Worm (Caenorhabditis elegans) whole organism, late embryonic: ENCODE data around the gene aff-1.

ENCODE experiments used
- C08G9.2 ChIP-seq: sonication (generic microtip); optimal IDR thresholded peaks from 2 replicates; lab custom pipeline; 2016; ENCODE audit warnings: mild to moderate bottlenecking, missing genetic modification characterization, moderate library complexity, missing compliant biosample characterization
- C38D4.7 ChIP-seq: fragments of 200-800 bp; sonication (Bioruptor generic); optimal IDR thresholded peaks from 2 replicates; lab custom pipeline; 2018; ENCODE audit warnings: mild to moderate bottlenecking, missing genetic modification characterization, moderate library complexity, missing compliant biosample characterization
- K09A11.1 ChIP-seq: sonication (generic microtip); optimal IDR thresholded peaks from 2 replicates; lab custom pipeline; 2017; ENCODE audit warnings: antibody characterized with exemption, mild to moderate bottlenecking, missing genetic modification characterization, missing compliant biosample characterization; ENCODE audit not compliant: insufficient read depth
- Y22D7AL.16 ChIP-seq: sonication (generic microtip); optimal IDR thresholded peaks from 2 replicates; lab custom pipeline; 2016; ENCODE audit warnings: missing genetic modification characterization, missing compliant biosample characterization
- ceh-18 ChIP-seq: sonication (generic microtip); optimal IDR thresholded peaks from 2 replicates; lab custom pipeline; 2016; ENCODE audit warnings: missing genetic modification characterization, missing compliant biosample characterization
- ceh-2 ChIP-seq: sonication (generic microtip); optimal IDR thresholded peaks from 2 replicates; lab custom pipeline; 2016; ENCODE audit warnings: missing genotype, missing genetic modification characterization, missing compliant biosample characterization
- ceh-22 ChIP-seq: sonication (generic microtip); optimal IDR thresholded peaks from 2 replicates; lab custom pipeline; 2017; ENCODE audit warnings: missing biosample characterization, missing genetic modification characterization
- ceh-30 ChIP-seq: fragments of 150-350 bp; optimal IDR thresholded peaks from 2 replicates; lab custom pipeline; 2014; ENCODE audit warnings: missing biosample characterization, missing genetic modification characterization
- ceh-34 ChIP-seq: sonication (generic microtip); optimal IDR thresholded peaks from 2 replicates; lab custom pipeline; 2016; ENCODE audit warnings: mild to moderate bottlenecking, missing genetic modification characterization, missing compliant biosample characterization
- ceh-45 ChIP-seq: fragments of 200-800 bp; sonication (Bioruptor generic); IDR thresholded peaks from 2 replicates; pipeline ENCODE4 v1.3.6; 2022; ENCODE audit warnings: missing genetic modification reagents, missing genetic modification characterization, missing compliant biosample characterization
- ceh-48 ChIP-seq: sonication (generic microtip); optimal IDR thresholded peaks from 2 replicates; lab custom pipeline; 2016; ENCODE audit warnings: missing genetic modification characterization, inconsistent platforms, missing compliant biosample characterization
- ceh-6 ChIP-seq: fragments of 200-800 bp; sonication (Bioruptor generic); optimal IDR thresholded peaks from 2 replicates; lab custom pipeline; 2018; ENCODE audit warnings: mild to moderate bottlenecking, missing genetic modification characterization, missing compliant biosample characterization
- ceh-9 ChIP-seq: sonication (generic microtip); optimal IDR thresholded peaks from 2 replicates; lab custom pipeline; 2016; ENCODE audit warnings: mild to moderate bottlenecking, missing genetic modification characterization, inconsistent platforms, missing compliant biosample characterization
- dve-1 ChIP-seq: sonication (generic microtip); optimal IDR thresholded peaks from 2 replicates; lab custom pipeline; 2017; ENCODE audit warnings: antibody characterized with exemption, mild to moderate bottlenecking, missing genetic modification characterization, missing compliant biosample characterization
- elt-2 ChIP-seq: sonication (generic microtip); optimal IDR thresholded peaks from 2 replicates; lab custom pipeline; 2016; ENCODE audit warnings: missing genetic modification reagents, missing genetic modification characterization, missing compliant biosample characterization
- elt-4 ChIP-seq: sonication (generic microtip); optimal IDR thresholded peaks from 2 replicates; lab custom pipeline; 2016; ENCODE audit warnings: missing genetic modification characterization, missing compliant biosample characterization
- fkh-6 ChIP-seq: sonication (generic microtip); optimal IDR thresholded peaks from 2 replicates; lab custom pipeline; 2016; ENCODE audit warnings: missing genetic modification characterization, missing compliant biosample characterization
- gmeb-2 ChIP-seq: sonication (generic microtip); optimal IDR thresholded peaks from 2 replicates; lab custom pipeline; 2016; ENCODE audit warnings: missing genetic modification characterization, inconsistent platforms, missing compliant biosample characterization
- hlh-15 ChIP-seq: sonication (generic microtip); optimal IDR thresholded peaks from 2 replicates; lab custom pipeline; 2016; ENCODE audit warnings: missing genetic modification characterization, missing compliant biosample characterization
- hlh-30 ChIP-seq: sonication (generic microtip); optimal IDR thresholded peaks from 2 replicates; lab custom pipeline; 2017; ENCODE audit warnings: antibody characterized with exemption, missing genetic modification characterization, missing compliant biosample characterization; ENCODE audit not compliant: insufficient read depth
- hlh-6 ChIP-seq: sonication (generic microtip); optimal IDR thresholded peaks from 2 replicates; lab custom pipeline; 2016; ENCODE audit warnings: missing genotype, missing genetic modification characterization, missing compliant biosample characterization
- lim-6 ChIP-seq: sonication (generic microtip); optimal IDR thresholded peaks from 2 replicates; lab custom pipeline; 2016; ENCODE audit warnings: missing genetic modification characterization, missing compliant biosample characterization
- lin-11 ChIP-seq: fragments of 200-800 bp; sonication (Bioruptor generic); optimal IDR thresholded peaks from 2 replicates; lab custom pipeline; 2018; ENCODE audit warnings: mild to moderate bottlenecking, missing genetic modification characterization, missing compliant biosample characterization
- mec-3 ChIP-seq: sonication (generic microtip); optimal IDR thresholded peaks from 2 replicates; lab custom pipeline; 2016; ENCODE audit warnings: borderline replicate concordance, missing genetic modification characterization, missing compliant biosample characterization
- nfya-1 ChIP-seq: sonication (generic microtip); optimal IDR thresholded peaks from 2 replicates; lab custom pipeline; 2017; ENCODE audit warnings: missing genetic modification characterization, mild to moderate bottlenecking, missing compliant biosample characterization, antibody characterized with exemption, moderate library complexity
- nhr-11 ChIP-seq: fragments of 150-350 bp; optimal IDR thresholded peaks from 2 replicates; lab custom pipeline; 2014; ENCODE audit warnings: missing biosample characterization, missing genetic modification characterization
- nhr-232 ChIP-seq: sonication (generic microtip); optimal IDR thresholded peaks from 2 replicates; lab custom pipeline; 2016; ENCODE audit warnings: missing genetic modification characterization, missing compliant biosample characterization
- npax-4 ChIP-seq: sonication (generic microtip); optimal IDR thresholded peaks from 2 replicates; lab custom pipeline; 2016; ENCODE audit warnings: missing genetic modification characterization, missing compliant biosample characterization
- pat-9 ChIP-seq: fragments of 200-800 bp; sonication (Bioruptor generic); optimal IDR thresholded peaks from 2 replicates; lab custom pipeline; 2018; ENCODE audit warnings: mild to moderate bottlenecking, missing genetic modification characterization, moderate library complexity, missing compliant biosample characterization
- pha-2 ChIP-seq: sonication (generic microtip); optimal IDR thresholded peaks from 2 replicates; lab custom pipeline; 2017; ENCODE audit warnings: mild to moderate bottlenecking, missing genetic modification characterization, missing compliant biosample characterization
- pqm-1 ChIP-seq: sonication (generic microtip); optimal IDR thresholded peaks from 2 replicates; lab custom pipeline; 2016; ENCODE audit warnings: missing genetic modification characterization, missing compliant biosample characterization
- ref-2 ChIP-seq: sonication (generic microtip); optimal IDR thresholded peaks from 2 replicates; lab custom pipeline; 2016; ENCODE audit warnings: missing genetic modification characterization, missing compliant biosample characterization
- rnt-1 ChIP-seq: sonication (generic microtip); optimal IDR thresholded peaks from 2 replicates; lab custom pipeline; 2016; ENCODE audit warnings: missing genetic modification characterization, missing compliant biosample characterization
- sox-2 ChIP-seq: fragments of 200-800 bp; sonication (Bioruptor generic); IDR thresholded peaks from 2 replicates; pipeline ENCODE4 v1.3.6; 2022; ENCODE audit warnings: missing genetic modification reagents, missing genetic modification characterization, missing compliant biosample characterization
- syd-9 ChIP-seq: sonication (generic microtip); optimal IDR thresholded peaks from 2 replicates; lab custom pipeline; 2016; ENCODE audit warnings: mild to moderate bottlenecking, missing genetic modification characterization, moderate library complexity, missing compliant biosample characterization
- ttx-3 ChIP-seq: sonication (generic microtip); optimal IDR thresholded peaks from 2 replicates; lab custom pipeline; 2016; ENCODE audit warnings: missing genetic modification reagents, missing genetic modification characterization, missing compliant biosample characterization
- unc-3 ChIP-seq, 2 experiments: fragments of 200-800 bp in 1 of 2; sonication (Bioruptor generic) in 1 of 2; sonication (generic microtip) in 1 of 2; conservative IDR thresholded peaks in 1 of 2; optimal IDR thresholded peaks in 1 of 2; 2 replicates each; pipeline versions ENCODE4 v1.3.6 to Lab custom; 2016 to 2022; ENCODE audit warnings: missing compliant biosample characterization in 2 of 2, missing genetic modification characterization in 2 of 2, missing genetic modification reagents in 1 of 2
- unc-42 ChIP-seq: sonication (generic microtip); optimal IDR thresholded peaks from 2 replicates; lab custom pipeline; 2016; ENCODE audit warnings: missing genotype, missing genetic modification characterization, missing compliant biosample characterization
- unc-55 ChIP-seq: sonication (generic microtip); optimal IDR thresholded peaks from 2 replicates; lab custom pipeline; 2017; ENCODE audit warnings: missing biosample characterization, missing genetic modification reagents, missing genetic modification characterization
- unc-86 ChIP-seq: sonication (generic microtip); optimal IDR thresholded peaks from 2 replicates; lab custom pipeline; 2016; ENCODE audit warnings: missing genetic modification characterization, missing compliant biosample characterization
- zip-5 ChIP-seq: sonication (generic microtip); optimal IDR thresholded peaks from 2 replicates; lab custom pipeline; 2016; ENCODE audit warnings: missing genetic modification characterization, missing compliant biosample characterization
- ztf-16 ChIP-seq: sonication (generic microtip); optimal IDR thresholded peaks from 2 replicates; lab custom pipeline; 2017; ENCODE audit warnings: missing genetic modification characterization, missing compliant biosample characterization

The aff-1 gene

ce11 chrII:6843211-6843610 lies 20.3 kb downstream of the aff-1 start:
- TF ChIP-seq nfya-1 (tag; lab: Kevin White, UChicago) (peak; percentile 3), zip-5 (no peak)

DNA sequence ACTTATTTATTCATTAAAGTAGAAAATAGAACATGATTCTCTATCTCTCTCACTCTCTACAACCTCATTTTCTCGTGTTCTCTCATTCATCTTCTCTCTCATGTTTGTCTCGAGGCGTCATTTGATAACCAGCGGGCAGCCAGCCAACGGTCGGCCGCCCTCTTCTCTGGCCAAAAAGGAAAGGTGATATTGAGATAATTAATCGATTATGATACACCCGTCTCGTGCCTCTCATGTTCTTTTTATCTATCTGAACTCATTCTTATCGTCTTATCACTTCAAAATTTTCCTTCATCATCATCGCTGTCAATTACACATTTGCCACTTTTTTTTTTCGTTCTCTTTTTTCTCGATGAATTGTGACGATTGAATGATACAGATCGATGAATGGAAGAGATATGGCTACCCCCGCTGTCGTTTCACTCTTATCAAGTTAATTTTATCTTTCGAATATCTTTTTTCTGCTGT lies 20.9 kb downstream of the aff-1 start:
- no peak for TF ChIP-seq zip-5
- TF ChIP-seq unc-55 (GFP tag; lab: Kevin White, UChicago) = peak; percentile 83
- no peak for TF ChIP-seq ceh-22 (tag; lab: Kevin White, UChicago)
- no peak for TF ChIP-seq lim-6 (tag; lab: Kevin White, UChicago)
- TF ChIP-seq nfya-1 (tag; lab: Kevin White, UChicago) = peak; percentile 64
- no peak for TF ChIP-seq ref-2 (tag; lab: Kevin White, UChicago)
- TF ChIP-seq mec-3 = no peak
- TF ChIP-seq ceh-34 (tag; lab: Kevin White, UChicago) = peak; percentile 53
- no peak for TF ChIP-seq syd-9 (tag; lab: Kevin White, UChicago)
- TF ChIP-seq pqm-1 (tag; lab: Kevin White, UChicago) = peak; percentile 59
- TF ChIP-seq K09A11.1 (tag; lab: Kevin White, UChicago) = no peak
- TF ChIP-seq hlh-15 (tag; lab: Kevin White, UChicago) = no peak
- no peak for TF ChIP-seq elt-4 (tag; lab: Kevin White, UChicago)
- peak; percentile 42 for TF ChIP-seq dve-1
- TF ChIP-seq ceh-18 (tag; lab: Kevin White, UChicago) = peak; percentile 24
- TF ChIP-seq C08G9.2 = no peak
- no peak for TF ChIP-seq fkh-6
- TF ChIP-seq elt-2 (tag; lab: Kevin White, UChicago) = peak; percentile 94
- no peak for TF ChIP-seq ceh-30
- TF ChIP-seq nhr-11 (tag; lab: Kevin White, UChicago) = no peak
- peak; percentile 66 for TF ChIP-seq hlh-30 (tag; lab: Kevin White, UChicago)
- TF ChIP-seq Y22D7AL.16 (tag; lab: Kevin White, UChicago) = no peak
- TF ChIP-seq nhr-232 (tag; lab: Kevin White, UChicago) = no peak
- TF ChIP-seq sox-2 (GFP tag; lab: Robert Waterston, UW) = no peak
- TF ChIP-seq ceh-6 (GFP tag; lab: Kevin White, UChicago) = no peak
- peak; percentile 14 for TF ChIP-seq ceh-48 (tag; lab: Kevin White, UChicago)
- TF ChIP-seq ceh-9 (tag; lab: Kevin White, UChicago) = no peak

ce11 chrII:6842009-6842408 lies 21.5 kb downstream of the aff-1 start:
- no peak for TF ChIP-seq hlh-6 (tag; lab: Kevin White, UChicago)
- no peak for TF ChIP-seq sox-2 (GFP tag; lab: Robert Waterston, UW)
- TF ChIP-seq mec-3 = no peak
- TF ChIP-seq nhr-11 (tag; lab: Kevin White, UChicago) = no peak
- no peak for TF ChIP-seq unc-3 (GFP tag; conservative IDR thresholded peaks at IDR 0.05; lab: Robert Waterston, UW)
- no peak for TF ChIP-seq unc-3 (tag; optimal IDR thresholded peaks at IDR 0.05; lab: Kevin White, UChicago)
- no peak for TF ChIP-seq ceh-22 (tag; lab: Kevin White, UChicago)
- TF ChIP-seq Y22D7AL.16 (tag; lab: Kevin White, UChicago) = no peak
- no peak for TF ChIP-seq K09A11.1 (tag; lab: Kevin White, UChicago)
- no peak for TF ChIP-seq gmeb-2 (tag; lab: Kevin White, UChicago)
- TF ChIP-seq unc-55 (GFP tag; lab: Kevin White, UChicago) = no peak
- no peak for TF ChIP-seq ztf-16 (tag; lab: Kevin White, UChicago)
- TF ChIP-seq npax-4 (tag; lab: Kevin White, UChicago) = no peak

ce11 chrII:6841102-6841501 lies 22.4 kb downstream of the aff-1 start:
- TF ChIP-seq npax-4 (tag; lab: Kevin White, UChicago) (no peak), unc-42 (tag; lab: Kevin White, UChicago) (no peak), dve-1 (no peak), pqm-1 (tag; lab: Kevin White, UChicago) (no peak), ttx-3 (tag; lab: Kevin White, UChicago) (no peak), ceh-45 (no peak), unc-86 (no peak), ceh-22 (tag; lab: Kevin White, UChicago) (no peak), ceh-2 (no peak), elt-4 (tag; lab: Kevin White, UChicago) (no peak), rnt-1 (tag; lab: Kevin White, UChicago) (peak; percentile 34), C38D4.7 (GFP tag; lab: Kevin White, UChicago) (no peak), ceh-18 (tag; lab: Kevin White, UChicago) (peak; percentile 52), unc-3 (GFP tag; conservative IDR thresholded peaks at IDR 0.05; lab: Robert Waterston, UW) (no peak), unc-3 (tag; optimal IDR thresholded peaks at IDR 0.05; lab: Kevin White, UChicago) (no peak), pat-9 (tag; lab: Kevin White, UChicago) (no peak), pha-2 (tag; lab: Kevin White, UChicago) (no peak), lin-11 (no peak), nfya-1 (tag; lab: Kevin White, UChicago) (peak; percentile 10), unc-55 (GFP tag; lab: Kevin White, UChicago) (peak; percentile 70)
